Worm (Caenorhabditis elegans): Measurements from ENCODE around the gene rmd-3.

ce11 chrII:11293433-11293832 lies 46.0 kb downstream of the rmd-3 start, which contains the start of gene C47G2.4:
- peak; percentile 54 for TF ChIP-seq nhr-237 (tag; optimal IDR thresholded peaks at IDR 0.05)
- TF ChIP-seq lsy-2 (tag; optimal IDR thresholded peaks at IDR 0.05) = peak; percentile 68

Data from whole organism, mixed stage, embryonic.